Fruit fly (Drosophila melanogaster): Measurements from ENCODE around the gene p38a.

Gene p38a

DNA sequence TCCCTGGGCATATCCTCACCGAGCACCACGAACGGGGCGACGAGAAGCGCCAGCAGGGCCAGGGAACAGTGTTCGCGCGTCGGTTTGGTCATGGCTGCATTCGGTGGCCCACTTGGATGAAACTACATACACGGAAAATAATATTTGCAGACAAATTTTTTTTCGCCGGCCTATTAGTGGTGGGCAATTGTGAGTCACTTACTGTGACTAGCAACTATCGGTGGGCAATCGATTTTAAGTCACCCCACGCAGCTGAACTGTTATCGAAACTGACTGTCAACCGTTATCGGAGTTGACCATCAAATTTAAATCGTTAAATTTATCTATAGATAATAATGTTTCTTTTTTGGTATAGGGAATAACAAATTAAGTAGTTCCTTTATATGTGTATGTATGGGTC is 17.2 kb upstream of the p38a start, which contains the start of gene CG5510 (continued):
- peak; percentile 9 for TF ChIP-seq Atf3 (GFP tag; optimal IDR thresholded peaks at IDR 0.05)
- peak in 1 of 2 experiments; percentile 56 for TF ChIP-seq Hr51 (GFP tag; optimal IDR thresholded peaks at IDR 0.05)
- peak; percentile 80 for TF ChIP-seq CG17186 (GFP tag; optimal IDR thresholded peaks at IDR 0.05)
- TF ChIP-seq CG9215 (GFP tag; IDR thresholded peaks at IDR 0.05): peak; percentile 34; the same call in 1 of the 2 replicates
- TF ChIP-seq tio (GFP tag; optimal IDR thresholded peaks at IDR 0.05): no peak
- no peak for TF ChIP-seq ro (GFP tag; IDR thresholded peaks at IDR 0.05)
- no peak for TF ChIP-seq org-1 (GFP tag; optimal IDR thresholded peaks at IDR 0.05)
- no peak for TF ChIP-seq fd102C (GFP tag; optimal IDR thresholded peaks at IDR 0.05)
- no peak for TF ChIP-seq sr (GFP tag; IDR thresholded peaks at IDR 0.05)
- TF ChIP-seq CG17385 (GFP tag; optimal IDR thresholded peaks at IDR 0.05): no peak
- peak; percentile 49 for TF ChIP-seq dm (GFP tag; optimal IDR thresholded peaks at IDR 0.05)
- TF ChIP-seq grau (tag; optimal IDR thresholded peaks at IDR 0.05): peak; percentile 53
- 0 out of 2 replicates have a peak, but pooled peaks have one; percentile 10 for TF ChIP-seq CG14441 (GFP tag; IDR thresholded peaks at IDR 0.05)
- no peak for TF ChIP-seq klu (GFP tag; IDR thresholded peaks at IDR 0.05)
- no peak for TF ChIP-seq Hmx (GFP tag; optimal IDR thresholded peaks at IDR 0.05)
- TF ChIP-seq HmgD (GFP tag; optimal IDR thresholded peaks at IDR 0.05): peak; percentile 69
- TF ChIP-seq B-H2 (GFP tag; optimal IDR thresholded peaks at IDR 0.05): peak; percentile 59
- TF ChIP-seq lbe (GFP tag; optimal IDR thresholded peaks at IDR 0.05): no peak
- TF ChIP-seq CrebB (tag; optimal IDR thresholded peaks at IDR 0.05): peak; percentile 55
- TF ChIP-seq en (GFP tag; optimal IDR thresholded peaks at IDR 0.05): peak; percentile 12
- peak; percentile 97 for TF ChIP-seq CG15601 (tag; optimal IDR thresholded peaks at IDR 0.05)
- TF ChIP-seq Pdp1 (GFP tag; optimal IDR thresholded peaks at IDR 0.05): peak; percentile 58 to 61
- no peak for TF ChIP-seq CG13296 (GFP tag; optimal IDR thresholded peaks at IDR 0.05)
- no peak for TF ChIP-seq dati (GFP tag; IDR thresholded peaks at IDR 0.05)
- no peak for TF ChIP-seq Ravus (GFP tag; IDR thresholded peaks at IDR 0.05)
- peak; percentile 33 for TF ChIP-seq Elba2 (GFP tag; optimal IDR thresholded peaks at IDR 0.05)
- TF ChIP-seq h (optimal IDR thresholded peaks at IDR 0.05): no peak
- peak; percentile 21 for TF ChIP-seq Meics (GFP tag; optimal IDR thresholded peaks at IDR 0.05)
- TF ChIP-seq CG13775 (GFP tag; optimal IDR thresholded peaks at IDR 0.05): peak; percentile 38
- no peak for TF ChIP-seq CG1647 (GFP tag; optimal IDR thresholded peaks at IDR 0.05)
- peak; percentile 3 for TF ChIP-seq CG9876 (GFP tag; optimal IDR thresholded peaks at IDR 0.05)
- peak; percentile 66; the same call in 2 of the 3 replicates for TF ChIP-seq CG11456 (GFP tag; IDR thresholded peaks at IDR 0.05)
- peak; percentile 95 for TF ChIP-seq knrl (GFP tag; IDR thresholded peaks at IDR 0.05; ENCODE audit: partially characterized antibody)
- TF ChIP-seq dimm (GFP tag; IDR thresholded peaks at IDR 0.05): no peak
- peak; percentile 94 for TF ChIP-seq CG2116 (GFP tag; optimal IDR thresholded peaks at IDR 0.05)
- TF ChIP-seq sna (GFP tag; IDR thresholded peaks at IDR 0.05; ENCODE audit: partially characterized antibody): peak; percentile 99
- TF ChIP-seq CG14710 (tag; optimal IDR thresholded peaks at IDR 0.05): peak; percentile 70
- TF ChIP-seq kay (GFP tag; optimal IDR thresholded peaks at IDR 0.05): peak; percentile 87
- TF ChIP-seq Fer3 (tag; optimal IDR thresholded peaks at IDR 0.05): peak; percentile 8
- TF ChIP-seq CG16863 (GFP tag; optimal IDR thresholded peaks at IDR 0.05): no peak
- TF ChIP-seq pan (optimal IDR thresholded peaks at IDR 0.05): no peak
- TF ChIP-seq pan (GFP tag; optimal IDR thresholded peaks at IDR 0.05 in 1 of 2, IDR thresholded peaks at IDR 0.05 in 1 of 2): peak in 1 of 2 experiments; percentile 53
- TF ChIP-seq CG18764 (GFP tag; optimal IDR thresholded peaks at IDR 0.05): peak; percentile 3
- no peak for TF ChIP-seq Six4 (GFP tag; optimal IDR thresholded peaks at IDR 0.05)
- no peak for TF ChIP-seq Kr (GFP tag; optimal IDR thresholded peaks at IDR 0.05)
- TF ChIP-seq CG7928 (GFP tag; optimal IDR thresholded peaks at IDR 0.05): no peak
- no peak for TF ChIP-seq Doc2 (GFP tag; IDR thresholded peaks at IDR 0.05)
- TF ChIP-seq inv (GFP tag; IDR thresholded peaks at IDR 0.05; ENCODE audit: partially characterized antibody): peak; percentile 95
- TF ChIP-seq CG6854 (GFP tag; optimal IDR thresholded peaks at IDR 0.05): no peak
- TF ChIP-seq CG3838 (GFP tag; optimal IDR thresholded peaks at IDR 0.05): no peak
- TF ChIP-seq gt (GFP tag; IDR thresholded peaks at IDR 0.05): no peak
- TF ChIP-seq gem (tag; optimal IDR thresholded peaks at IDR 0.05): no peak
